Worm (Caenorhabditis elegans) whole organism, early embryonic: ENCODE results near the gene gcp-2.2.

Experiments
- B0310.2 ChIP-seq: sonication (generic microtip); optimal IDR thresholded peaks from 2 replicates; lab custom pipeline; 2016; ENCODE audit warnings: mild to moderate bottlenecking, missing genetic modification characterization, missing compliant biosample characterization
- F13C5.2 ChIP-seq: sonication (generic microtip); optimal IDR thresholded peaks from 2 replicates; lab custom pipeline; 2017; ENCODE audit warnings: mild to moderate bottlenecking, missing genetic modification characterization, inconsistent platforms, missing compliant biosample characterization
- aly-1 ChIP-seq: sonication (generic microtip); optimal IDR thresholded peaks from 2 replicates; lab custom pipeline; 2016; ENCODE audit warnings: missing genetic modification characterization, missing compliant biosample characterization
- ama-1 ChIP-seq: fragments of 150-350 bp; optimal IDR thresholded peaks from 2 replicates; lab custom pipeline; 2014
- ceh-13 ChIP-seq: fragments of 200-800 bp; sonication (Bioruptor generic); optimal IDR thresholded peaks from 2 replicates; lab custom pipeline; 2018; ENCODE audit warnings: mild to moderate bottlenecking, missing genetic modification characterization, missing compliant biosample characterization
- ceh-36 ChIP-seq: sonication (generic microtip); optimal IDR thresholded peaks from 2 replicates; lab custom pipeline; 2016; ENCODE audit warnings: missing genetic modification characterization, inconsistent platforms, missing compliant biosample characterization
- ets-7 ChIP-seq: sonication (generic microtip); optimal IDR thresholded peaks from 2 replicates; lab custom pipeline; 2016; ENCODE audit warnings: missing genotype, missing genetic modification characterization, missing compliant biosample characterization
- flt-1 ChIP-seq: fragments of 200-800 bp; sonication (Bioruptor generic); IDR thresholded peaks from 2 replicates; pipeline ENCODE4 v1.3.6; 2022; ENCODE audit warnings: missing genetic modification characterization, missing compliant biosample characterization
- hmbx-1 ChIP-seq: sonication (generic microtip); optimal IDR thresholded peaks from 2 replicates; lab custom pipeline; 2016; ENCODE audit warnings: mild to moderate bottlenecking, missing genetic modification characterization, missing compliant biosample characterization
- hmg-4 ChIP-seq: fragments of 200-800 bp; sonication (Bioruptor generic); optimal IDR thresholded peaks from 2 replicates; lab custom pipeline; 2018; ENCODE audit warnings: mild to moderate bottlenecking, missing genetic modification characterization, missing compliant biosample characterization
- hnd-1 ChIP-seq: sonication (generic microtip); optimal IDR thresholded peaks from 2 replicates; lab custom pipeline; 2016; ENCODE audit warnings: missing genetic modification characterization, missing compliant biosample characterization
- pes-1 ChIP-seq: fragments of 200-800 bp; sonication (Bioruptor generic); IDR thresholded peaks from 2 replicates; pipeline ENCODE4 v1.3.6; 2022; ENCODE audit warnings: missing genetic modification reagents, missing genetic modification characterization, missing compliant biosample characterization
- scrt-1 ChIP-seq: fragments of 200-800 bp; sonication (Bioruptor generic); IDR thresholded peaks from 2 replicates; pipeline ENCODE4 v1.3.6; 2022; ENCODE audit warnings: missing genetic modification characterization, missing compliant biosample characterization
- sea-1 ChIP-seq: fragments of 200-800 bp; sonication (Bioruptor generic); conservative IDR thresholded peaks from 2 replicates; pipeline ENCODE4 v1.3.6; 2022; ENCODE audit warnings: missing genetic modification characterization, missing compliant biosample characterization
- tbx-11 ChIP-seq: fragments of 200-800 bp; sonication (Bioruptor generic); IDR thresholded peaks from 2 replicates; pipeline ENCODE4 v1.3.6; 2022; ENCODE audit warnings: missing genetic modification characterization, missing compliant biosample characterization
- tbx-37 ChIP-seq: fragments of 200-800 bp; sonication (Bioruptor generic); conservative IDR thresholded peaks from 2 replicates; pipeline ENCODE4 v1.3.6; 2022; ENCODE audit warnings: missing genetic modification reagents, missing genetic modification characterization, missing compliant biosample characterization
- tra-4 ChIP-seq: sonication (generic microtip); optimal IDR thresholded peaks from 2 replicates; lab custom pipeline; 2017; ENCODE audit warnings: missing genetic modification characterization, missing compliant biosample characterization

Gene gcp-2.2

ce11 chrX:11537240-11537764 lies at the start of gene gcp-2.2:
Gene gcp-2.2, plus strand, starts transcription at chrX:11537714.
- TF ChIP-seq sea-1 (GFP tag; lab: Robert Waterston, UW) (no peak), hnd-1 (tag; lab: Kevin White, UChicago) (no peak), aly-1 (tag; lab: Kevin White, UChicago) (no peak), B0310.2 (tag; lab: Kevin White, UChicago) (no peak), hmg-4 (GFP tag; lab: Kevin White, UChicago) (no peak), F13C5.2 (tag; lab: Kevin White, UChicago) (no peak), ets-7 (tag; lab: Kevin White, UChicago) (no peak), scrt-1 (GFP tag; lab: Robert Waterston, UW) (no peak), tra-4 (tag; lab: Kevin White, UChicago) (no peak), hmbx-1 (tag; lab: Kevin White, UChicago) (no peak), tbx-37 (GFP tag; lab: Robert Waterston, UW) (no peak), pes-1 (GFP tag; lab: Robert Waterston, UW) (no peak), ceh-36 (tag; lab: Kevin White, UChicago) (no peak), ama-1 (lab: Kevin White, UChicago) (no peak), flt-1 (GFP tag; lab: Robert Waterston, UW) (no peak), ceh-13 (GFP tag; lab: Kevin White, UChicago) (no peak), tbx-11 (GFP tag; lab: Robert Waterston, UW) (no peak)

ce11 chrX:11489830-11490229 lies 47.7 kb upstream of the gcp-2.2 start, which contains the start of gene spp-21:
Gene spp-21, plus strand, starts transcription at chrX:11490130.
- TF ChIP-seq ceh-13 (GFP tag; lab: Kevin White, UChicago) = no peak
- TF ChIP-seq ets-7 (tag; lab: Kevin White, UChicago) = no peak
- no peak for TF ChIP-seq sea-1 (GFP tag; lab: Robert Waterston, UW)
- no peak for TF ChIP-seq ama-1 (lab: Kevin White, UChicago)
- no peak for TF ChIP-seq hmbx-1 (tag; lab: Kevin White, UChicago)

ce11 chrX:11491835-11492234 lies 45.7 kb upstream of the gcp-2.2 start:
- TF ChIP-seq tbx-11 (GFP tag; lab: Robert Waterston, UW) = no peak
- TF ChIP-seq hmg-4 (GFP tag; lab: Kevin White, UChicago) = no peak
- TF ChIP-seq ceh-36 (tag; lab: Kevin White, UChicago) = no peak

ce11 chrX:11498871-11499270 lies 38.6 kb upstream of the gcp-2.2 start:
- TF ChIP-seq tra-4 (tag; lab: Kevin White, UChicago) (no peak), tbx-11 (GFP tag; lab: Robert Waterston, UW) (no peak), B0310.2 (tag; lab: Kevin White, UChicago) (no peak)

ce11 chrX:11499738-11500137 lies 37.8 kb upstream of the gcp-2.2 start, which contains the start of gene T25C12.3:
Gene T25C12.3, minus strand, starts transcription at chrX:11499999.
- TF ChIP-seq tra-4 (tag; lab: Kevin White, UChicago) (no peak), aly-1 (tag; lab: Kevin White, UChicago) (no peak), hmg-4 (GFP tag; lab: Kevin White, UChicago) (no peak)

- TF ChIP-seq F13C5.2 (tag; lab: Kevin White, UChicago) (no peak), hmg-4 (GFP tag; lab: Kevin White, UChicago) (no peak)
Measured at ce11 chrX:11500589-11500988, 36.9 kb upstream of the gcp-2.2 start.

ce11 chrX:11501967-11502366 lies 35.5 kb upstream of the gcp-2.2 start, which contains the start of gene F29G6.1:
Gene F29G6.1, plus strand, starts transcription at chrX:11502267.
- TF ChIP-seq sea-1 (GFP tag; lab: Robert Waterston, UW) (no peak), ceh-13 (GFP tag; lab: Kevin White, UChicago) (no peak), B0310.2 (tag; lab: Kevin White, UChicago) (no peak), hmbx-1 (tag; lab: Kevin White, UChicago) (no peak), tra-4 (tag; lab: Kevin White, UChicago) (no peak), tbx-37 (GFP tag; lab: Robert Waterston, UW) (no peak), hnd-1 (tag; lab: Kevin White, UChicago) (no peak), tbx-11 (GFP tag; lab: Robert Waterston, UW) (no peak), hmg-4 (GFP tag; lab: Kevin White, UChicago) (no peak), pes-1 (GFP tag; lab: Robert Waterston, UW) (no peak), aly-1 (tag; lab: Kevin White, UChicago) (no peak), ama-1 (lab: Kevin White, UChicago) (no peak), scrt-1 (GFP tag; lab: Robert Waterston, UW) (no peak), F13C5.2 (tag; lab: Kevin White, UChicago) (no peak), ets-7 (tag; lab: Kevin White, UChicago) (no peak), flt-1 (GFP tag; lab: Robert Waterston, UW) (no peak)

ce11 chrX:11507836-11508235 lies 29.7 kb upstream of the gcp-2.2 start:
- no peak for TF ChIP-seq tbx-11 (GFP tag; lab: Robert Waterston, UW)
- TF ChIP-seq B0310.2 (tag; lab: Kevin White, UChicago) = no peak
- TF ChIP-seq ets-7 (tag; lab: Kevin White, UChicago) = no peak
- no peak for TF ChIP-seq scrt-1 (GFP tag; lab: Robert Waterston, UW)
- no peak for TF ChIP-seq sea-1 (GFP tag; lab: Robert Waterston, UW)
- TF ChIP-seq hmbx-1 (tag; lab: Kevin White, UChicago) = no peak
- no peak for TF ChIP-seq tra-4 (tag; lab: Kevin White, UChicago)
- TF ChIP-seq pes-1 (GFP tag; lab: Robert Waterston, UW) = no peak
- TF ChIP-seq ceh-36 (tag; lab: Kevin White, UChicago) = no peak
- no peak for TF ChIP-seq tbx-37 (GFP tag; lab: Robert Waterston, UW)
- no peak for TF ChIP-seq hmg-4 (GFP tag; lab: Kevin White, UChicago)
- no peak for TF ChIP-seq flt-1 (GFP tag; lab: Robert Waterston, UW)
- no peak for TF ChIP-seq ama-1 (lab: Kevin White, UChicago)
- TF ChIP-seq F13C5.2 (tag; lab: Kevin White, UChicago) = no peak
- no peak for TF ChIP-seq hnd-1 (tag; lab: Kevin White, UChicago)
- no peak for TF ChIP-seq ceh-13 (GFP tag; lab: Kevin White, UChicago)
- TF ChIP-seq aly-1 (tag; lab: Kevin White, UChicago) = no peak
